Comparison of ENCODE assay signal across 5 fruit fly cellular contexts in genomic region chrX:9251212-9251877, dm6.
TF ChIP-seq lines count a peak whose summit lies in the region.

No protein-coding gene starts in this region.

- no peak for TF ChIP-seq CTCF in whole organism, embryonic (GFP tag; optimal IDR thresholded peaks at IDR 0.05; lab: Kevin White, UChicago)

TF ChIP-seq in whole organism, adult, 20 proteins besides CTCF, POLR2A, EP300 and RAD21 (continues in another document):
- no peak for TF ChIP-seq Clk (GFP tag; optimal IDR thresholded peaks at IDR 0.05; lab: Kevin White, UChicago)
- peak; percentile 26 for TF ChIP-seq CG33017 (tag; optimal IDR thresholded peaks at IDR 0.05; lab: Kevin White, UChicago)
- no peak for TF ChIP-seq CG7045 (GFP tag; optimal IDR thresholded peaks at IDR 0.05; lab: Kevin White, UChicago)
- no peak for TF ChIP-seq cnc (optimal IDR thresholded peaks at IDR 0.05; lab: Kevin White, UChicago)
- no peak for TF ChIP-seq cic (GFP tag; optimal IDR thresholded peaks at IDR 0.05; lab: Kevin White, UChicago)
- TF ChIP-seq tj (GFP tag; optimal IDR thresholded peaks at IDR 0.05; lab: Kevin White, UChicago) = peak; percentile 30
- no peak for TF ChIP-seq CG12768 (GFP tag; optimal IDR thresholded peaks at IDR 0.05; lab: Kevin White, UChicago)
- TF ChIP-seq CG14711 (tag; optimal IDR thresholded peaks at IDR 0.05; lab: Kevin White, UChicago) = peak; percentile 22
- no peak for TF ChIP-seq kay (GFP tag; lab: Kevin White, UChicago; ENCODE audit: borderline replicate concordance)
- peak; percentile 37 for TF ChIP-seq CG11617 (GFP tag; optimal IDR thresholded peaks at IDR 0.05; lab: Kevin White, UChicago)
- TF ChIP-seq pad (GFP tag; optimal IDR thresholded peaks at IDR 0.05; lab: Kevin White, UChicago) = no peak
- peak; percentile 17 for TF ChIP-seq ovo (GFP tag; optimal IDR thresholded peaks at IDR 0.05; lab: Kevin White, UChicago)
- TF ChIP-seq CG1620 (GFP tag; optimal IDR thresholded peaks at IDR 0.05; lab: Kevin White, UChicago) = no peak
- peak; percentile 21 for TF ChIP-seq CG5204 (GFP tag; optimal IDR thresholded peaks at IDR 0.05; lab: Kevin White, UChicago)
- no peak for TF ChIP-seq toe (GFP tag; optimal IDR thresholded peaks at IDR 0.05; lab: Kevin White, UChicago)
- peak; percentile 37 for TF ChIP-seq bab1 (GFP tag; optimal IDR thresholded peaks at IDR 0.05; lab: Kevin White, UChicago)
- TF ChIP-seq Mnt (GFP tag; optimal IDR thresholded peaks at IDR 0.05; lab: Kevin White, UChicago) = peak; percentile 40
- no peak for TF ChIP-seq Hr96 (GFP tag; optimal IDR thresholded peaks at IDR 0.05; lab: Kevin White, UChicago)
- TF ChIP-seq CG7101 (tag; optimal IDR thresholded peaks at IDR 0.05; lab: Kevin White, UChicago) = peak; percentile 32

TF ChIP-seq in whole organism, embryonic, 481 proteins besides CTCF, POLR2A, EP300 and RAD21 (continues in another document):
- TF ChIP-seq Lpt (GFP tag; optimal IDR thresholded peaks at IDR 0.05; lab: Kevin White, UChicago) (no peak), Opbp (GFP tag; IDR thresholded peaks at IDR 0.05; lab: Robert Waterston, UW; ENCODE audit: partially characterized antibody) (no peak), CG7357 (GFP tag; IDR thresholded peaks at IDR 0.05; lab: Robert Waterston, UW) (no peak), CG1832 (GFP tag; optimal IDR thresholded peaks at IDR 0.05; lab: Kevin White, UChicago) (no peak), CG3281 (GFP tag; optimal IDR thresholded peaks at IDR 0.05; lab: Kevin White, UChicago) (no peak), sim (GFP tag; IDR thresholded peaks at IDR 0.05; lab: Robert Waterston, UW) (no peak), zfh1 (GFP tag; IDR thresholded peaks at IDR 0.05; lab: Robert Waterston, UW) (peak; percentile 55; the same call in 2 of the 3 replicates), Spps (tag; optimal IDR thresholded peaks at IDR 0.05; lab: Kevin White, UChicago) (no peak), pum (GFP tag; optimal IDR thresholded peaks at IDR 0.05; lab: Kevin White, UChicago) (peak; percentile 12), disco-r (GFP tag; optimal IDR thresholded peaks at IDR 0.05; lab: Kevin White, UChicago) (no peak), Rx (GFP tag; IDR thresholded peaks at IDR 0.05; lab: Robert Waterston, UW) (no peak), lab (GFP tag; optimal IDR thresholded peaks at IDR 0.05; lab: Kevin White, UChicago) (no peak), Neu2 (GFP tag; optimal IDR thresholded peaks at IDR 0.05; lab: Kevin White, UChicago; ENCODE audit: borderline replicate concordance) (no peak), chm (GFP tag; IDR thresholded peaks at IDR 0.05; lab: Robert Waterston, UW) (no peak), HLH54F (GFP tag; optimal IDR thresholded peaks at IDR 0.05; lab: Kevin White, UChicago) (no peak), Ptx1 (GFP tag; IDR thresholded peaks at IDR 0.05; lab: Robert Waterston, UW) (peak; percentile 28; the same call in 1 of the 2 replicates), insv (GFP tag; optimal IDR thresholded peaks at IDR 0.05; lab: Kevin White, UChicago) (no peak), CG14667 (GFP tag; IDR thresholded peaks at IDR 0.05; lab: Robert Waterston, UW) (no peak), eyg (GFP tag; optimal IDR thresholded peaks at IDR 0.05; lab: Kevin White, UChicago) (no peak)

TF ChIP-seq in whole organism, prepupa, 60 proteins besides CTCF, POLR2A, EP300 and RAD21 (continues in another document):
- TF ChIP-seq CG10631 (GFP tag; optimal IDR thresholded peaks at IDR 0.05; lab: Kevin White, UChicago) = peak; percentile 49
- TF ChIP-seq CG32006 (GFP tag; optimal IDR thresholded peaks at IDR 0.05; lab: Kevin White, UChicago) = peak; percentile 74
- TF ChIP-seq salr (GFP tag; optimal IDR thresholded peaks at IDR 0.05; lab: Kevin White, UChicago) = peak; percentile 8 to 77
- peak; percentile 74 for TF ChIP-seq Hr39 (GFP tag; optimal IDR thresholded peaks at IDR 0.05; lab: Kevin White, UChicago)
- no peak for TF ChIP-seq CG9139 (GFP tag; optimal IDR thresholded peaks at IDR 0.05; lab: Kevin White, UChicago)
- TF ChIP-seq CG6792 (GFP tag; optimal IDR thresholded peaks at IDR 0.05; lab: Kevin White, UChicago) = peak; percentile 44
- TF ChIP-seq CG3032 (tag; optimal IDR thresholded peaks at IDR 0.05; lab: Kevin White, UChicago) = peak; percentile 60
- peak in 1 of 2 experiments; percentile 29 for TF ChIP-seq ss (GFP tag; optimal IDR thresholded peaks at IDR 0.05; lab: Kevin White, UChicago)
- peak; percentile 24 for TF ChIP-seq CG11762 (GFP tag; optimal IDR thresholded peaks at IDR 0.05; lab: Kevin White, UChicago; ENCODE audit: insufficient read depth)
- peak; percentile 45 for TF ChIP-seq acj6 (GFP tag; optimal IDR thresholded peaks at IDR 0.05; lab: Kevin White, UChicago)
- peak; percentile 67 for TF ChIP-seq CG31627 (GFP tag; optimal IDR thresholded peaks at IDR 0.05; lab: Kevin White, UChicago)
- peak; percentile 54 for TF ChIP-seq CG6808 (GFP tag; optimal IDR thresholded peaks at IDR 0.05; lab: Kevin White, UChicago)
- no peak for TF ChIP-seq CG6854 (GFP tag; optimal IDR thresholded peaks at IDR 0.05; lab: Kevin White, UChicago)
- peak; percentile 56 for TF ChIP-seq CG8632 (GFP tag; optimal IDR thresholded peaks at IDR 0.05; lab: Kevin White, UChicago)
- TF ChIP-seq Ets96B (tag; optimal IDR thresholded peaks at IDR 0.05; lab: Kevin White, UChicago) = peak; percentile 51
- peak; percentile 78 for TF ChIP-seq CG6163 (GFP tag; IDR thresholded peaks at IDR 0.05; lab: Robert Waterston, UW)
- peak; percentile 92 for TF ChIP-seq Sox14 (GFP tag; optimal IDR thresholded peaks at IDR 0.05; lab: Kevin White, UChicago)
- TF ChIP-seq CG8319 (GFP tag; optimal IDR thresholded peaks at IDR 0.05; lab: Kevin White, UChicago) = peak; percentile 20
- TF ChIP-seq OdsH (GFP tag; optimal IDR thresholded peaks at IDR 0.05; lab: Kevin White, UChicago) = peak; percentile 63

TF ChIP-seq in whole organism, pupa, 21 proteins besides CTCF, POLR2A, EP300 and RAD21:
- TF ChIP-seq CG10348 (GFP tag; IDR thresholded peaks at IDR 0.05; lab: Robert Waterston, UW) = no peak
- TF ChIP-seq CG32121 (GFP tag; IDR thresholded peaks at IDR 0.05; lab: Robert Waterston, UW) = peak; percentile 77
- no peak for TF ChIP-seq CG13204 (GFP tag; optimal IDR thresholded peaks at IDR 0.05; lab: Kevin White, UChicago)
- TF ChIP-seq CG14655 (GFP tag; optimal IDR thresholded peaks at IDR 0.05; lab: Kevin White, UChicago) = peak; percentile 64
- peak; percentile 56; the same call in 1 of the 2 replicates for TF ChIP-seq CG12605 (GFP tag; IDR thresholded peaks at IDR 0.05; lab: Robert Waterston, UW)
- TF ChIP-seq CG4496 (GFP tag; IDR thresholded peaks at IDR 0.05; lab: Robert Waterston, UW) = peak; percentile 72
- peak; percentile 63 for TF ChIP-seq CG8159 (tag; optimal IDR thresholded peaks at IDR 0.05; lab: Kevin White, UChicago)
- peak; percentile 43 for TF ChIP-seq CG15710 (tag; optimal IDR thresholded peaks at IDR 0.05; lab: Kevin White, UChicago)
- TF ChIP-seq Pif1B (GFP tag; optimal IDR thresholded peaks at IDR 0.05; lab: Kevin White, UChicago) = no peak
- peak; percentile 79 for TF ChIP-seq EcR (GFP tag; optimal IDR thresholded peaks at IDR 0.05; lab: Kevin White, UChicago)
- TF ChIP-seq CG9948 (tag; optimal IDR thresholded peaks at IDR 0.05; lab: Kevin White, UChicago) = peak; percentile 13
- peak; percentile 48 for TF ChIP-seq CG17806 (tag; optimal IDR thresholded peaks at IDR 0.05; lab: Kevin White, UChicago)
- peak; percentile 6 for TF ChIP-seq gl (tag; optimal IDR thresholded peaks at IDR 0.05; lab: Kevin White, UChicago)
- peak; percentile 76 for TF ChIP-seq fd96Ca (GFP tag; IDR thresholded peaks at IDR 0.05; lab: Robert Waterston, UW)
- TF ChIP-seq rn (GFP tag; IDR thresholded peaks at IDR 0.05; lab: Robert Waterston, UW) = 0 out of 2 replicates have a peak, but pooled peaks have one; percentile 21
- TF ChIP-seq Ets98B (GFP tag; IDR thresholded peaks at IDR 0.05; lab: Robert Waterston, UW) = peak; percentile 63
- no peak for TF ChIP-seq D1 (tag; optimal IDR thresholded peaks at IDR 0.05; lab: Kevin White, UChicago)
- no peak for TF ChIP-seq Snoo (tag; optimal IDR thresholded peaks at IDR 0.05; lab: Kevin White, UChicago)
- TF ChIP-seq CG8301 (tag; optimal IDR thresholded peaks at IDR 0.05; lab: Kevin White, UChicago) = peak; percentile 51
- peak; percentile 60 for TF ChIP-seq Pif1A (GFP tag; optimal IDR thresholded peaks at IDR 0.05; lab: Kevin White, UChicago)
- TF ChIP-seq CG34367 (tag; optimal IDR thresholded peaks at IDR 0.05; lab: Kevin White, UChicago) = peak; percentile 55

TF ChIP-seq in whole organism, wandering third instar larva, 38 proteins besides CTCF, POLR2A, EP300 and RAD21 (continues in another document):
- TF ChIP-seq N (GFP tag; optimal IDR thresholded peaks at IDR 0.05; lab: Kevin White, UChicago) (no peak), HLH106 (tag; optimal IDR thresholded peaks at IDR 0.05; lab: Kevin White, UChicago) (peak; percentile 61), Myc (optimal IDR thresholded peaks at IDR 0.05; lab: Kevin White, UChicago) (no peak), pan (optimal IDR thresholded peaks at IDR 0.05; lab: Kevin White, UChicago) (no peak), Jra (GFP tag; optimal IDR thresholded peaks at IDR 0.05; lab: Kevin White, UChicago) (peak; percentile 50), Dif (GFP tag; optimal IDR thresholded peaks at IDR 0.05; lab: Kevin White, UChicago; ENCODE audit: partially characterized antibody) (no peak), GATAd (GFP tag; optimal IDR thresholded peaks at IDR 0.05; lab: Kevin White, UChicago) (no peak), dmrt93B (GFP tag; optimal IDR thresholded peaks at IDR 0.05; lab: Kevin White, UChicago) (no peak), Vsx2 (GFP tag; optimal IDR thresholded peaks at IDR 0.05; lab: Kevin White, UChicago; ENCODE audit: partially characterized antibody) (no peak), Hr78 (GFP tag; optimal IDR thresholded peaks at IDR 0.05; lab: Kevin White, UChicago) (no peak), psq (GFP tag; optimal IDR thresholded peaks at IDR 0.05; lab: Kevin White, UChicago) (peak; percentile 25), Mio (GFP tag; optimal IDR thresholded peaks at IDR 0.05; lab: Kevin White, UChicago) (no peak), foxo (GFP tag; optimal IDR thresholded peaks at IDR 0.05; lab: Kevin White, UChicago) (peak in 1 of 2 experiments; percentile 70), h (GFP tag; optimal IDR thresholded peaks at IDR 0.05; lab: Kevin White, UChicago) (peak; percentile 58), usp (GFP tag; optimal IDR thresholded peaks at IDR 0.05; lab: Kevin White, UChicago) (no peak), Rel (GFP tag; optimal IDR thresholded peaks at IDR 0.05; lab: Kevin White, UChicago) (no peak), Rel (tag; optimal IDR thresholded peaks at IDR 0.05; lab: Kevin White, UChicago) (peak; percentile 39), tai (GFP tag; optimal IDR thresholded peaks at IDR 0.05; lab: Kevin White, UChicago) (no peak), Sp1 (GFP tag; optimal IDR thresholded peaks at IDR 0.05; lab: Kevin White, UChicago) (peak; percentile 56), jim (GFP tag; optimal IDR thresholded peaks at IDR 0.05; lab: Kevin White, UChicago) (no peak), brk (GFP tag; optimal IDR thresholded peaks at IDR 0.05; lab: Kevin White, UChicago) (no peak), rgr (GFP tag; optimal IDR thresholded peaks at IDR 0.05; lab: Kevin White, UChicago) (peak; percentile 66), sv (GFP tag; optimal IDR thresholded peaks at IDR 0.05; lab: Kevin White, UChicago) (no peak), Hnf4 (GFP tag; optimal IDR thresholded peaks at IDR 0.05; lab: Kevin White, UChicago) (peak; percentile 72)
